Worm (Caenorhabditis elegans): ENCODE results near the gene lips-7.

DNA sequence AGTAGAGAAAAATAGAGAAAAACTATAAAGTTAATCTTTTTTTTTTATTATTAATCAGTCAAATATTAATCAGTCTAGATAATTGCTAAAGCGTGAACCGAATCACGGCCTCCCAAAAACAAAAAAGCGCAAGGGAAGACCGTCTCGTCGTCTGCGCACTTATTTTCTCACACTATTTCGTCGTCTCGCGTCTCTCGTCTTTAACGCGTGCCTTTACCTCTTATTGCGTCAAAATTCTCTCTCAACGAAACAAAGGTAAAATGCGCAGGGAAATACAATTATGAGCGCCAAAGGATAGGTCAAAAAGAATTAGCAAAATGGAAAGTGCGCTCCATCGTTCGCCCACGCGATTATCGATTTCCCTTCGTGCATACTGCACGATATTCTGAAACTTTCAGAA lies 45.6 kb upstream of the lips-7 start:
- no peak for TF ChIP-seq F33H1.4 (GFP tag; IDR thresholded peaks at IDR 0.05)
- no peak for TF ChIP-seq ama-1 (optimal IDR thresholded peaks at IDR 0.05)
- no peak for TF ChIP-seq ama-1 (GFP tag; optimal IDR thresholded peaks at IDR 0.05)
- TF ChIP-seq unc-62 (GFP tag; optimal IDR thresholded peaks at IDR 0.05): no peak
- TF ChIP-seq K12H6.12 (tag; optimal IDR thresholded peaks at IDR 0.05): no peak
- TF ChIP-seq snpc-3.4 (tag; optimal IDR thresholded peaks at IDR 0.05): no peak
- TF ChIP-seq dpl-1 (GFP tag; optimal IDR thresholded peaks at IDR 0.05): no peak

Data from whole organism, young adult.